Worm (Caenorhabditis elegans): ENCODE results near the gene daf-2.

Gene daf-2

DNA sequence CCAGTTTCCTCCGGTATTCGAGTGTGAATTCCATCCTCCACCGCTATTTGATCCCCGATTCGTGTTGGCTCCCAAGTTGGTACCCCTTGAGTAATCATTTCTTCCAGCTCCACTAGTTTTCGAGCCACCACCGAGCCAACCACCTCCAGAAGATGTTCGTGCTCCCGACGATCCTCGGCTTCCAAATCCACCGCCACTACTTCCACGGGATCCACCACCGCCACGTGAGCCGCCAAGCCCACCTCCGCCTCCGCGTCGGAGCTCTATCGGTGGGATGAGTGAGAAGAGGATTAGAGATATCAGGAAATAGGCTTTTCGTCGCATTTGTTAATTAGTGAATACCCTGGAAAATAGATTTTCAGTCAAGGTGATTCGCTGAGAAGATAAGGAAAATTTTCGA, 23.4 kb upstream of the daf-2 start, which contains the start of gene H06I04.6:
Gene H06I04.6, minus strand, starts transcription at position 345 of the 400 bp plus-strand sequence.
- TF ChIP-seq nhr-76 (tag; optimal IDR thresholded peaks at IDR 0.05) (no peak), ztf-11 (tag; optimal IDR thresholded peaks at IDR 0.05) (no peak), sea-2 (GFP tag; optimal IDR thresholded peaks at IDR 0.05) (no peak), lin-39 (tag; optimal IDR thresholded peaks at IDR 0.05) (peak; percentile 10), eor-1 (tag; optimal IDR thresholded peaks at IDR 0.05) (no peak), hmg-11 (tag; optimal IDR thresholded peaks at IDR 0.05) (no peak), fos-1 (tag; optimal IDR thresholded peaks at IDR 0.05) (no peak)

DNA sequence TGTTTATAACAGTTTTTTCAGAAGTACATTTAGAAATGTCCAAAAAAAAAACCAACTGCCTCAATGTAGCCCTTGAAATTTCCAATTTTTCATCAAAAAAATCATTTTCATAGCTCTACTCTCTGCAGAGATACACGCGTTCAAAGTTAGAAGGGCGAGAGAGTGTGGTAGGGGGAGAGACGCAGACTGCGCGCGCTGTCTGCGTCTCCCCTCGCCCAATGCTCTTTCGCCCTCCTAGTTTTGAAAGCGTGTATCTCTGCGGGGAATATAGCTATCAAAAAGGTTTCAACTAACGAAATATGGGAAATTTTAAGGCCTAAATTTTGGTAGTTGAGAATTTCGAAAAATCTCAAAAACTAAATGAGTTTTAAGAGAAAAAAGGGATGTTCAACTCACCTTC, 22.9 kb upstream of the daf-2 start:
- TF ChIP-seq elt-3 (tag; optimal IDR thresholded peaks at IDR 0.05), result no peak
- no peak for TF ChIP-seq lsy-12 (tag; optimal IDR thresholded peaks at IDR 0.05)
- no peak for TF ChIP-seq mml-1 (tag; optimal IDR thresholded peaks at IDR 0.05)
- TF ChIP-seq pqm-1 (tag; optimal IDR thresholded peaks at IDR 0.05), result no peak
- TF ChIP-seq lin-39 (tag; optimal IDR thresholded peaks at IDR 0.05), result no peak
- TF ChIP-seq ceh-9 (tag; optimal IDR thresholded peaks at IDR 0.05), result no peak
- TF ChIP-seq hmg-11 (tag; optimal IDR thresholded peaks at IDR 0.05), result no peak
- TF ChIP-seq R02D3.7 (tag; optimal IDR thresholded peaks at IDR 0.05), result no peak
- no peak for TF ChIP-seq ceh-82 (tag; optimal IDR thresholded peaks at IDR 0.05)

DNA sequence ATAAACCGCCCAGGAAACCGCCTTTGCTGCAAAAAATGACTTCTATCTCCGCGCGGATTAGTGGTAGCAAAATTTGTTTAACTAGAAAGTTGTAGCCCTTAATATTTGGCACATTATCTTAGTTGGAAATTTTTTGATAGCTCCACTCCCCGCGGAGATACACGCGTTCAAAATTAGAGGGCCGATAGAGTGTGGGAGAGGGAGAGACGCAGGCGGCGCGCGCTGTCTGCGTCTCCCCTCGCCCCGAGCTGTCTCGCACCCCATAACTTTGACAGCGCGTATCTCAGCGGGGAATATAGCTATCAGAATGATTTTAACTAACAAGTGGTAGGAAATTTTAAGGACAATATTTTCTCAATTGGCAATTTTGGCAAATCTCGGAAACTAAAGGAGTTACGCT, 22.4 kb upstream of the daf-2 start:
- TF ChIP-seq ztf-4 (tag; optimal IDR thresholded peaks at IDR 0.05) (no peak), mdl-1 (tag; optimal IDR thresholded peaks at IDR 0.05) (no peak), pha-4 (tag; optimal IDR thresholded peaks at IDR 0.05) (no peak), elt-3 (tag; optimal IDR thresholded peaks at IDR 0.05) (no peak), hmg-11 (tag; optimal IDR thresholded peaks at IDR 0.05) (no peak), eor-1 (tag; optimal IDR thresholded peaks at IDR 0.05) (no peak), nhr-76 (tag; optimal IDR thresholded peaks at IDR 0.05) (no peak), nhr-12 (tag; optimal IDR thresholded peaks at IDR 0.05) (no peak)

DNA sequence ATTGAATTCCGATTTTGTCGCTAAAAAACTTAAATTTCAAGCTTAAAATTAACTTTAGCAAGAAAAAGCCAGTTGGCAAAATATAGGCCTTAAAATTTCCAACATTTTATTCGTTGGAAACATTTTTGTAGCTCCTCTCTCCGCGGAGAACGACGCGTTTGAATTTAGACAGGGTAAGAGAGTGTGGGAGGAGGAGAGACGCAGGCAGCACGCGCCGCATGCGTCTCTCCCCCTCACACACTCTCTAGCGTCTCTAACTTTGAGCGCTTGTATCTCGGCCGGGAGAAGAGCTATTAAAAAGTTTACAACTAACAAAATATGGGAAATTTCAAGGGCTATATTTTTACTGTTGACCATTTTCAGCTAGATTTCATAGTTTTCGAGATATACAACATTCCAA, 20.6 kb upstream of the daf-2 start:
- TF ChIP-seq nhr-23 (tag; optimal IDR thresholded peaks at IDR 0.05) (no peak), elt-2 (tag; optimal IDR thresholded peaks at IDR 0.05) (no peak), R02D3.7 (tag; optimal IDR thresholded peaks at IDR 0.05) (no peak), fos-1 (tag; optimal IDR thresholded peaks at IDR 0.05) (no peak), tbx-2 (tag; optimal IDR thresholded peaks at IDR 0.05) (no peak), unc-62 (GFP tag; optimal IDR thresholded peaks at IDR 0.05) (no peak), nfya-1 (tag; optimal IDR thresholded peaks at IDR 0.05; ENCODE audit: insufficient read depth) (no peak), zag-1 (tag; optimal IDR thresholded peaks at IDR 0.05) (no peak), mdl-1 (tag; optimal IDR thresholded peaks at IDR 0.05) (no peak), jun-1 (tag; optimal IDR thresholded peaks at IDR 0.05) (no peak), lin-39 (tag; optimal IDR thresholded peaks at IDR 0.05) (no peak), fkh-10 (GFP tag; optimal IDR thresholded peaks at IDR 0.05) (no peak), nhr-28 (tag; optimal IDR thresholded peaks at IDR 0.05) (no peak), egl-27 (tag; optimal IDR thresholded peaks at IDR 0.05) (no peak)

DNA sequence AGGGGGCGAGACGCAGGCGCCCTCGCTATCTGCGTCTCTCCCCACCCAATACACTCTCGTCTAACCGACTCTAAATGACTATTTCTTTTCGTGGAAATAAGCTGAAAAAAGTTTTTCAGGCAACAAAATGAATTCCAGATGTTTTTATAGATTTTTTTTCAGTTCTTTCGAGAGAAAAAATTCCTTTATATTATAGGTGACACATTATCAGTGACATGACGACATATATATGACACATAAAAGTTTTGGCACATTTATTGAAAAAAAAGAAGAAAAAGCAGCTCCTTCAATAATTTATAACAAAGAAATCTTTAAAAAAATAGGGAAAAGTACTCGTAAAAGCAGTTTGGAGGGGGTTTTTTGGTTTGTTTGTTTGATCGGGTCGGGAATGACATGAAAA, 19.6 kb upstream of the daf-2 start, which contains the start of gene fipr-29:
Gene fipr-29, minus strand, starts transcription at position 101 of the 400 bp plus-strand sequence.
- TF ChIP-seq ZK546.5 (tag; optimal IDR thresholded peaks at IDR 0.05) (no peak), ceh-28 (tag; optimal IDR thresholded peaks at IDR 0.05) (no peak)

DNA sequence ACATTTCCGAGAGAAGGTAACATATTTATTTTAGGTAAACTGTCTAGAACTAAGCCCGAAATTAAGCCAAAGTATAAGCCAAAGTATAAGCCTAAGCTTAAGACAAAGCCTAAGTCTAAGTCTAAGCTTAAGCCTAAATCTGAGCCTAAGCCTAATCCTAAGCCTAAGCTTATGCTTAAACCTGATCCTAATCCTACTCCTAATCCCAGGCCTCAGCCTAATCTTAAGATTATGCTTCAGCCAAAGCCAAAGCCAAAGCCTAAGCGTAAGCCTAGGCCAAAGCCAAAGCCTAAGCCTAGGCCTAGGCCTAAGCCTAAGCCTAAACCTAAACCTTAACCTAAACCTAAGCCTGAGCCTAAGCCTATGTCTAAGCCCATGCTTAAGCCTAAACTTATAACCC, 15.2 kb upstream of the daf-2 start:
- TF ChIP-seq pha-4 (tag; optimal IDR thresholded peaks at IDR 0.05), result no peak

DNA sequence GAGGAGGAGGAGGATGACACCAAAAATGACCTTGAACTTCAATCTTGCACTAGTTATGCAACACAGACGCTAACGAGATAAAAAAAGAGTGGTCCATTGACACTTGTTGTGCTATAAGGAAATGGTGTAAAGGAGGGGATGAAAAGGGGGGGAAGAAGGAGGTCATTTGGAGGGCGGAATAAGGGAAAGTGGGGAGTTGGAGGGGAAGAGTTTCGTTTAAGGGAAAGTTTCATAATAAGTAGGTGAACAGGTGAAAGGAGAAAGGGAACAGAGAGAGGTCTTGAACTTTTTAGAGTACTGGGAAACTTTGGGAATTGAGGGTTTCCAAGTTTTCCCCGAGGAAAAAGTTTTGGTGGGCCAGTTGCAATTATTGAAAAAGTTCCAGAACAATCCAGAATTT, 7.3 kb upstream of the daf-2 start:
- TF ChIP-seq aly-2 (tag; optimal IDR thresholded peaks at IDR 0.05) (no peak), tbx-2 (tag; optimal IDR thresholded peaks at IDR 0.05) (no peak), skn-1 (tag; optimal IDR thresholded peaks at IDR 0.05) (no peak), mml-1 (tag; optimal IDR thresholded peaks at IDR 0.05) (no peak), ztf-4 (tag; optimal IDR thresholded peaks at IDR 0.05) (no peak), lin-39 (tag; optimal IDR thresholded peaks at IDR 0.05) (no peak), ZK546.5 (tag; optimal IDR thresholded peaks at IDR 0.05) (no peak), ceh-16 (tag; optimal IDR thresholded peaks at IDR 0.05) (no peak), nhr-237 (tag; optimal IDR thresholded peaks at IDR 0.05) (no peak), elt-1 (tag; optimal IDR thresholded peaks at IDR 0.05) (no peak), nhr-43 (tag; optimal IDR thresholded peaks at IDR 0.05; ENCODE audit: poor library complexity, severe bottlenecking) (no peak), nhr-11 (tag; optimal IDR thresholded peaks at IDR 0.05) (no peak), ceh-9 (tag; optimal IDR thresholded peaks at IDR 0.05) (no peak), nhr-76 (tag; optimal IDR thresholded peaks at IDR 0.05) (no peak), unc-62 (GFP tag; optimal IDR thresholded peaks at IDR 0.05) (no peak), zag-1 (tag; optimal IDR thresholded peaks at IDR 0.05) (no peak), lsy-12 (tag; optimal IDR thresholded peaks at IDR 0.05) (no peak), pha-4 (tag; optimal IDR thresholded peaks at IDR 0.05) (no peak), nhr-12 (tag; optimal IDR thresholded peaks at IDR 0.05) (no peak), lin-15B (tag; optimal IDR thresholded peaks at IDR 0.05) (no peak)

Measured in whole organism, L3 larva.